Worm (Caenorhabditis elegans) whole organism, mixed stage, embryonic: ENCODE measurements around the gene act-5.

Source experiments
- ces-1 ChIP-seq: fragments of 150-350 bp; optimal IDR thresholded peaks from 2 replicates; lab custom pipeline; 2014; ENCODE audit warnings: missing biosample characterization, missing genetic modification reagents, missing genetic modification characterization
- nhr-12 ChIP-seq: fragments of 150-350 bp; optimal IDR thresholded peaks from 2 replicates; lab custom pipeline; 2014; ENCODE audit warnings: missing biosample characterization, missing genetic modification characterization
- nhr-237 ChIP-seq: fragments of 150-350 bp; optimal IDR thresholded peaks from 2 replicates; lab custom pipeline; 2014; ENCODE audit warnings: missing biosample characterization, missing genetic modification characterization
- nhr-76 ChIP-seq: sonication (generic microtip); optimal IDR thresholded peaks from 2 replicates; lab custom pipeline; 2017; ENCODE audit warnings: missing biosample characterization, missing genetic modification characterization
- snpc-4 ChIP-seq: fragments of 150-350 bp; optimal IDR thresholded peaks from 2 replicates; lab custom pipeline; 2014; ENCODE audit warnings: missing biosample characterization, missing genetic modification characterization
- unc-39 ChIP-seq: fragments of 150-350 bp; optimal IDR thresholded peaks from 2 replicates; lab custom pipeline; 2014; ENCODE audit warnings: missing biosample characterization, missing genetic modification characterization

- TF ChIP-seq ces-1 (GFP tag; lab: Kevin White, UChicago): no peak
- no peak for TF ChIP-seq snpc-4 (tag; lab: Kevin White, UChicago)
- TF ChIP-seq unc-39: no peak
- TF ChIP-seq nhr-76 (tag; lab: Kevin White, UChicago): no peak
- no peak for TF ChIP-seq nhr-237
- TF ChIP-seq nhr-12 (tag; lab: Kevin White, UChicago): no peak
These were observed 50.6 kb downstream of the act-5 start, which contains the start of gene scav-2 for ce11 chrIII:13555234-13555633.
